ENCODE assay signal across 1 fruit fly cellular context in genomic region chrX:3476009-3476408, dm6.
TF ChIP-seq lines count a peak whose summit lies in the region.

No protein-coding gene starts in this region.

TF ChIP-seq in whole organism, embryonic, 481 proteins besides CTCF, POLR2A, EP300 and RAD21 (continued from another document and continues in another):
- TF ChIP-seq fd96Cb (tag; optimal IDR thresholded peaks at IDR 0.05; lab: Kevin White, UChicago) (peak; percentile 55), pzg (GFP tag; optimal IDR thresholded peaks at IDR 0.05; lab: Kevin White, UChicago) (no peak), CG16815 (GFP tag; optimal IDR thresholded peaks at IDR 0.05; lab: Kevin White, UChicago) (peak; percentile 7), bsh (GFP tag; optimal IDR thresholded peaks at IDR 0.05; lab: Kevin White, UChicago) (peak in 1 of 2 experiments; percentile 60), scrt (GFP tag; optimal IDR thresholded peaks at IDR 0.05; lab: Kevin White, UChicago) (no peak), Meics (GFP tag; optimal IDR thresholded peaks at IDR 0.05; lab: Kevin White, UChicago) (no peak), CG9932 (GFP tag; IDR thresholded peaks at IDR 0.05; lab: Robert Waterston, UW) (peak; percentile 15; the same call in 1 of the 2 replicates), Usf (GFP tag; optimal IDR thresholded peaks at IDR 0.05; lab: Kevin White, UChicago) (no peak), CG6689 (GFP tag; IDR thresholded peaks at IDR 0.05; lab: Robert Waterston, UW) (peak; percentile 53; the same call in 1 of the 2 replicates), NK7.1 (GFP tag; optimal IDR thresholded peaks at IDR 0.05; lab: Kevin White, UChicago) (no peak), ken (GFP tag; IDR thresholded peaks at IDR 0.05; lab: Robert Waterston, UW) (0 out of 3 replicates have a peak, but pooled peaks have one; percentile 15), NC2β (GFP tag; optimal IDR thresholded peaks at IDR 0.05; lab: Kevin White, UChicago) (no peak), emc (GFP tag; optimal IDR thresholded peaks at IDR 0.05; lab: Kevin White, UChicago) (no peak), sens-2 (GFP tag; IDR thresholded peaks at IDR 0.05; lab: Robert Waterston, UW) (0 out of 2 replicates have a peak, but pooled peaks have one; percentile 26), Atf-2 (GFP tag; optimal IDR thresholded peaks at IDR 0.05; lab: Kevin White, UChicago) (peak; percentile 2), CG8388 (GFP tag; optimal IDR thresholded peaks at IDR 0.05; lab: Kevin White, UChicago) (peak; percentile 38), p53 (GFP tag; optimal IDR thresholded peaks at IDR 0.05; lab: Kevin White, UChicago) (no peak), Sox100B (GFP tag; optimal IDR thresholded peaks at IDR 0.05; lab: Kevin White, UChicago) (peak; percentile 36), Awh (GFP tag; IDR thresholded peaks at IDR 0.05; lab: Robert Waterston, UW) (no peak), cad (GFP tag; optimal IDR thresholded peaks at IDR 0.05; lab: Kevin White, UChicago) (no peak), lilli (GFP tag; optimal IDR thresholded peaks at IDR 0.05; lab: Kevin White, UChicago) (peak; percentile 28), CG7839 (tag; optimal IDR thresholded peaks at IDR 0.05; lab: Kevin White, UChicago) (peak; percentile 46), gcm (GFP tag; optimal IDR thresholded peaks at IDR 0.05; lab: Kevin White, UChicago) (no peak), CG1647 (GFP tag; optimal IDR thresholded peaks at IDR 0.05; lab: Kevin White, UChicago) (peak; percentile 3), CG14441 (GFP tag; IDR thresholded peaks at IDR 0.05; lab: Robert Waterston, UW) (peak; percentile 33; the same call in 1 of the 2 replicates), CG7745 (tag; optimal IDR thresholded peaks at IDR 0.05; lab: Kevin White, UChicago) (no peak), CG8089 (GFP tag; optimal IDR thresholded peaks at IDR 0.05; lab: Kevin White, UChicago) (peak; percentile 25), CG13123 (GFP tag; optimal IDR thresholded peaks at IDR 0.05; lab: Kevin White, UChicago) (no peak), Dbx (GFP tag; IDR thresholded peaks at IDR 0.05; lab: Robert Waterston, UW) (no peak), Rx (GFP tag; IDR thresholded peaks at IDR 0.05; lab: Robert Waterston, UW) (no peak), luna (GFP tag; optimal IDR thresholded peaks at IDR 0.05; lab: Kevin White, UChicago) (no peak), CG2678 (tag; optimal IDR thresholded peaks at IDR 0.05; lab: Kevin White, UChicago) (peak; percentile 51), dimm (GFP tag; IDR thresholded peaks at IDR 0.05; lab: Robert Waterston, UW) (no peak), H2.0 (GFP tag; IDR thresholded peaks at IDR 0.05; lab: Robert Waterston, UW) (peak; percentile 35; the same call in 1 of the 2 replicates), Blimp-1 (GFP tag; optimal IDR thresholded peaks at IDR 0.05; lab: Kevin White, UChicago) (peak; percentile 44), CG2889 (GFP tag; IDR thresholded peaks at IDR 0.05; lab: Robert Waterston, UW) (no peak), dmrt11E (tag; optimal IDR thresholded peaks at IDR 0.05; lab: Kevin White, UChicago) (peak; percentile 55), sug (tag; optimal IDR thresholded peaks at IDR 0.05; lab: Kevin White, UChicago) (no peak), Drgx (GFP tag; IDR thresholded peaks at IDR 0.05; lab: Robert Waterston, UW) (peak; percentile 82), ranshi (GFP tag; IDR thresholded peaks at IDR 0.05; lab: Robert Waterston, UW) (peak; percentile 27; the same call in 1 of the 2 replicates), Spps (tag; optimal IDR thresholded peaks at IDR 0.05; lab: Kevin White, UChicago) (peak; percentile 5), tin (GFP tag; optimal IDR thresholded peaks at IDR 0.05; lab: Kevin White, UChicago) (peak; percentile 5), pb (GFP tag; optimal IDR thresholded peaks at IDR 0.05; lab: Kevin White, UChicago) (no peak), chn (GFP tag; optimal IDR thresholded peaks at IDR 0.05; lab: Kevin White, UChicago) (peak; percentile 35), HHEX (GFP tag; optimal IDR thresholded peaks at IDR 0.05; lab: Kevin White, UChicago) (peak; percentile 8), CG4820 (GFP tag; optimal IDR thresholded peaks at IDR 0.05; lab: Kevin White, UChicago) (peak; percentile 41), Hr3 (GFP tag; optimal IDR thresholded peaks at IDR 0.05; lab: Kevin White, UChicago) (no peak), Nf-YA (GFP tag; IDR thresholded peaks at IDR 0.05; lab: Robert Waterston, UW) (no peak), Mes4 (GFP tag; optimal IDR thresholded peaks at IDR 0.05; lab: Kevin White, UChicago) (no peak), Dip2 (GFP tag; IDR thresholded peaks at IDR 0.05; lab: Robert Waterston, UW) (no peak), phol (tag; optimal IDR thresholded peaks at IDR 0.05; lab: Kevin White, UChicago) (peak; percentile 62), CG42726 (GFP tag; IDR thresholded peaks at IDR 0.05; lab: Robert Waterston, UW; ENCODE audit: partially characterized antibody) (no peak), CG3726 (GFP tag; IDR thresholded peaks at IDR 0.05; lab: Robert Waterston, UW) (0 out of 3 replicates have a peak, but pooled peaks have one; percentile 7), CG9609 (GFP tag; optimal IDR thresholded peaks at IDR 0.05; lab: Kevin White, UChicago) (no peak), hkb (optimal IDR thresholded peaks at IDR 0.05; lab: Kevin White, UChicago) (no peak), hkb (GFP tag; IDR thresholded peaks at IDR 0.05; lab: Robert Waterston, UW) (peak; percentile 62), prd (optimal IDR thresholded peaks at IDR 0.05; lab: Kevin White, UChicago) (no peak), prd (GFP tag; IDR thresholded peaks at IDR 0.05; lab: Robert Waterston, UW) (peak; percentile 81), CG16863 (GFP tag; optimal IDR thresholded peaks at IDR 0.05; lab: Kevin White, UChicago) (peak; percentile 14), onecut (GFP tag; IDR thresholded peaks at IDR 0.05; lab: Robert Waterston, UW) (no peak), CG13775 (GFP tag; optimal IDR thresholded peaks at IDR 0.05; lab: Kevin White, UChicago) (peak; percentile 21), lmd (GFP tag; IDR thresholded peaks at IDR 0.05; lab: Robert Waterston, UW) (peak; percentile 49; the same call in 1 of the 2 replicates), ssp (GFP tag; IDR thresholded peaks at IDR 0.05; lab: Robert Waterston, UW) (0 out of 2 replicates have a peak, but pooled peaks have one; percentile 6), pum (GFP tag; optimal IDR thresholded peaks at IDR 0.05; lab: Kevin White, UChicago) (peak; percentile 6), tx (GFP tag; optimal IDR thresholded peaks at IDR 0.05; lab: Kevin White, UChicago) (no peak), CG1233 (GFP tag; optimal IDR thresholded peaks at IDR 0.05; lab: Kevin White, UChicago) (no peak), CG10366 (GFP tag; IDR thresholded peaks at IDR 0.05; lab: Robert Waterston, UW) (peak; percentile 44; the same call in 1 of the 2 replicates), sisA (GFP tag; IDR thresholded peaks at IDR 0.05; lab: Robert Waterston, UW) (peak; percentile 50; the same call in 1 of the 2 replicates), CG15696 (tag; optimal IDR thresholded peaks at IDR 0.05; lab: Kevin White, UChicago) (peak; percentile 20), Xrp1 (GFP tag; IDR thresholded peaks at IDR 0.05; lab: Robert Waterston, UW) (peak; percentile 73), CG13424 (tag; optimal IDR thresholded peaks at IDR 0.05; lab: Kevin White, UChicago) (peak; percentile 25), Hr78 (GFP tag; optimal IDR thresholded peaks at IDR 0.05; lab: Kevin White, UChicago) (no peak), tio (GFP tag; optimal IDR thresholded peaks at IDR 0.05; lab: Kevin White, UChicago) (peak; percentile 58), tna (GFP tag; IDR thresholded peaks at IDR 0.05; lab: Robert Waterston, UW; ENCODE audit: partially characterized antibody) (no peak), trem (tag; optimal IDR thresholded peaks at IDR 0.05; lab: Kevin White, UChicago) (peak; percentile 0), Opbp (GFP tag; IDR thresholded peaks at IDR 0.05; lab: Robert Waterston, UW; ENCODE audit: partially characterized antibody) (no peak), CG17829 (tag; optimal IDR thresholded peaks at IDR 0.05; lab: Kevin White, UChicago) (peak; percentile 32), Antp (GFP tag; optimal IDR thresholded peaks at IDR 0.05; lab: Kevin White, UChicago) (peak; percentile 13), CG10543 (GFP tag; optimal IDR thresholded peaks at IDR 0.05; lab: Kevin White, UChicago) (no peak), stc (GFP tag; IDR thresholded peaks at IDR 0.05; lab: Robert Waterston, UW) (0 out of 2 replicates have a peak, but pooled peaks have one; percentile 9), disco-r (GFP tag; optimal IDR thresholded peaks at IDR 0.05; lab: Kevin White, UChicago) (no peak), ttk (GFP tag; IDR thresholded peaks at IDR 0.05; lab: Robert Waterston, UW) (peak; percentile 63), CG8290 (GFP tag; optimal IDR thresholded peaks at IDR 0.05; lab: Kevin White, UChicago) (no peak), CG8290 (tag; optimal IDR thresholded peaks at IDR 0.05; lab: Kevin White, UChicago) (peak in 1 of 2 experiments; percentile 11), so (GFP tag; IDR thresholded peaks at IDR 0.05; lab: Robert Waterston, UW) (0 out of 3 replicates have a peak, but pooled peaks have one; percentile 16), nmo (GFP tag; optimal IDR thresholded peaks at IDR 0.05; lab: Kevin White, UChicago) (peak; percentile 43), CG30403 (GFP tag; optimal IDR thresholded peaks at IDR 0.05; lab: Kevin White, UChicago) (peak; percentile 49), pfk (GFP tag; optimal IDR thresholded peaks at IDR 0.05; lab: Kevin White, UChicago) (no peak), zen (tag; optimal IDR thresholded peaks at IDR 0.05; lab: Kevin White, UChicago) (peak; percentile 63), zf30C (GFP tag; optimal IDR thresholded peaks at IDR 0.05; lab: Kevin White, UChicago) (no peak), Chrac-16 (GFP tag; optimal IDR thresholded peaks at IDR 0.05; lab: Kevin White, UChicago) (peak; percentile 31), CG11560 (tag; IDR thresholded peaks at IDR 0.05; lab: Robert Waterston, UW) (no peak), ATbp (GFP tag; optimal IDR thresholded peaks at IDR 0.05; lab: Kevin White, UChicago) (peak; percentile 21), CG15601 (tag; optimal IDR thresholded peaks at IDR 0.05; lab: Kevin White, UChicago) (no peak), nerfin-2 (GFP tag; IDR thresholded peaks at IDR 0.05; lab: Robert Waterston, UW; ENCODE audit: partially characterized antibody) (no peak), Max (GFP tag; optimal IDR thresholded peaks at IDR 0.05; lab: Kevin White, UChicago) (peak; percentile 3), CG18262 (tag; optimal IDR thresholded peaks at IDR 0.05; lab: Kevin White, UChicago) (peak; percentile 51), CG31441 (GFP tag; IDR thresholded peaks at IDR 0.05; lab: Robert Waterston, UW) (peak; percentile 52), PHDP (tag; optimal IDR thresholded peaks at IDR 0.05; lab: Kevin White, UChicago) (peak; percentile 27), CG31224 (GFP tag; IDR thresholded peaks at IDR 0.05; lab: Robert Waterston, UW) (no peak), Ravus (GFP tag; IDR thresholded peaks at IDR 0.05; lab: Robert Waterston, UW) (no peak), CG4707 (GFP tag; optimal IDR thresholded peaks at IDR 0.05; lab: Kevin White, UChicago) (no peak), ERR (GFP tag; optimal IDR thresholded peaks at IDR 0.05; lab: Kevin White, UChicago) (no peak), Ada2b (GFP tag; IDR thresholded peaks at IDR 0.05; lab: Robert Waterston, UW) (peak; percentile 47), Gsc (GFP tag; IDR thresholded peaks at IDR 0.05; lab: Robert Waterston, UW) (peak; percentile 22; the same call in 1 of the 2 replicates), CG1602 (GFP tag; optimal IDR thresholded peaks at IDR 0.05; lab: Kevin White, UChicago) (peak; percentile 16), dpn (GFP tag; optimal IDR thresholded peaks at IDR 0.05; lab: Kevin White, UChicago) (peak; percentile 22 to 24), CG14014 (GFP tag; IDR thresholded peaks at IDR 0.05; lab: Robert Waterston, UW) (0 out of 2 replicates have a peak, but pooled peaks have one; percentile 26), Aef1 (GFP tag; IDR thresholded peaks at IDR 0.05; lab: Robert Waterston, UW) (peak; percentile 18; the same call in 1 of the 3 replicates), Scr (GFP tag; IDR thresholded peaks at IDR 0.05; lab: Robert Waterston, UW; ENCODE audit: partially characterized antibody) (no peak), pnt (GFP tag; optimal IDR thresholded peaks at IDR 0.05; lab: Kevin White, UChicago) (no peak), CG3995 (GFP tag; optimal IDR thresholded peaks at IDR 0.05; lab: Kevin White, UChicago) (no peak), wdn (GFP tag; IDR thresholded peaks at IDR 0.05; lab: Robert Waterston, UW) (no peak), CG11696 (GFP tag; IDR thresholded peaks at IDR 0.05; lab: Robert Waterston, UW) (no peak), CG6813 (GFP tag; optimal IDR thresholded peaks at IDR 0.05; lab: Kevin White, UChicago) (no peak), CG10959 (GFP tag; IDR thresholded peaks at IDR 0.05; lab: Robert Waterston, UW) (peak; percentile 52; the same call in 1 of the 2 replicates), mirr (GFP tag; optimal IDR thresholded peaks at IDR 0.05; lab: Kevin White, UChicago) (no peak), unc-4 (GFP tag; IDR thresholded peaks at IDR 0.05; lab: Robert Waterston, UW; ENCODE audit: partially characterized antibody) (no peak), CG2202 (tag; optimal IDR thresholded peaks at IDR 0.05; lab: Kevin White, UChicago) (peak; percentile 6), az2 (GFP tag; optimal IDR thresholded peaks at IDR 0.05; lab: Kevin White, UChicago) (peak; percentile 56), CG6654 (GFP tag; optimal IDR thresholded peaks at IDR 0.05; lab: Kevin White, UChicago) (no peak), slp2 (GFP tag; optimal IDR thresholded peaks at IDR 0.05; lab: Kevin White, UChicago) (peak; percentile 9), ftz-f1 (GFP tag; optimal IDR thresholded peaks at IDR 0.05; lab: Kevin White, UChicago) (no peak), B-H1 (GFP tag; IDR thresholded peaks at IDR 0.05; lab: Robert Waterston, UW) (0 out of 3 replicates have a peak, but pooled peaks have one; percentile 17), Camta (GFP tag; optimal IDR thresholded peaks at IDR 0.05; lab: Kevin White, UChicago) (peak; percentile 28), CG4328 (GFP tag; optimal IDR thresholded peaks at IDR 0.05; lab: Kevin White, UChicago) (no peak), D (optimal IDR thresholded peaks at IDR 0.05; lab: Kevin White, UChicago) (no peak), D (GFP tag; optimal IDR thresholded peaks at IDR 0.05; lab: Kevin White, UChicago) (peak; percentile 34), CG8359 (GFP tag; optimal IDR thresholded peaks at IDR 0.05; lab: Kevin White, UChicago; ENCODE audit: borderline replicate concordance) (peak; percentile 4), sc (optimal IDR thresholded peaks at IDR 0.05; lab: Kevin White, UChicago) (no peak), sc (GFP tag; optimal IDR thresholded peaks at IDR 0.05; lab: Kevin White, UChicago) (peak; percentile 50)
